Fruit fly (Drosophila melanogaster) Kc167 (cell line): Measurements from ENCODE around the gene CG3386.

Experiments used
- Myc ChIP-seq: fragments of >200 bp; optimal IDR thresholded peaks from 2 replicates; lab custom pipeline; 2017; ENCODE audit warnings: missing external identifiers
- Sin3A ChIP-seq: fragments of >200 bp; optimal IDR thresholded peaks from 2 replicates; lab custom pipeline; 2018; ENCODE audit warnings: missing external identifiers
- h ChIP-seq: fragments of >200 bp; optimal IDR thresholded peaks from 3 replicates; lab custom pipeline; 2018; ENCODE audit warnings: missing external identifiers
- insv ChIP-seq: fragments of >200 bp; optimal IDR thresholded peaks from 3 replicates; lab custom pipeline; 2018; ENCODE audit warnings: missing external identifiers
- ttk ChIP-seq: sonication (Bioruptor generic); optimal IDR thresholded peaks from 2 replicates; lab custom pipeline; 2017; ENCODE audit warnings: missing external identifiers

dm6 chr3L:711839-712553 is 29.7 kb upstream of the CG3386 start, which contains the start of gene CG13896:
- TF ChIP-seq insv (lab: Kevin White, UChicago) (no peak), ttk (lab: Kevin White, UChicago) (no peak), h (no peak), Myc (lab: Kevin White, UChicago) (no peak), Sin3A (lab: Kevin White, UChicago) (no peak)
